Worm (Caenorhabditis elegans): ENCODE data around the gene atp-4.

Gene atp-4

ce11 chrV:6426843-6427242 is at the start of gene atp-4:
Gene atp-4, minus strand, starts transcription at chrV:6427112.
- peak; percentile 53 for TF ChIP-seq ama-1 (optimal IDR thresholded peaks at IDR 0.05)
- no peak for TF ChIP-seq ceh-16 (tag; optimal IDR thresholded peaks at IDR 0.05)
- no peak for TF ChIP-seq nhr-237 (tag; optimal IDR thresholded peaks at IDR 0.05)

ce11 chrV:6476026-6476425 is 49.1 kb upstream of the atp-4 start:
- TF ChIP-seq pha-4 (tag; optimal IDR thresholded peaks at IDR 0.05) (peak; percentile 52), skn-1 (tag; optimal IDR thresholded peaks at IDR 0.05) (peak; percentile 39), elt-2 (tag; optimal IDR thresholded peaks at IDR 0.05) (peak; percentile 87), elt-1 (tag; optimal IDR thresholded peaks at IDR 0.05) (no peak), unc-39 (tag; optimal IDR thresholded peaks at IDR 0.05) (no peak), lin-39 (tag; optimal IDR thresholded peaks at IDR 0.05) (no peak), pqm-1 (tag; optimal IDR thresholded peaks at IDR 0.05) (peak; percentile 76)

- no peak for TF ChIP-seq hmg-11 (tag; optimal IDR thresholded peaks at IDR 0.05)
- peak; percentile 56 for TF ChIP-seq elt-1 (tag; optimal IDR thresholded peaks at IDR 0.05)
Observed at ce11 chrV:6471208-6471607, 44.3 kb upstream of the atp-4 start.

ce11 chrV:6467676-6468075 is 40.8 kb upstream of the atp-4 start:
- TF ChIP-seq ceh-28 (tag; optimal IDR thresholded peaks at IDR 0.05) (no peak), fos-1 (tag; optimal IDR thresholded peaks at IDR 0.05) (no peak), egl-5 (tag; optimal IDR thresholded peaks at IDR 0.05) (peak; percentile 14)

ce11 chrV:6464765-6465164 is 37.9 kb upstream of the atp-4 start, which contains the start of gene unc-83:
Gene unc-83, plus strand, starts transcription at chrV:6465065.
- TF ChIP-seq R02D3.7 (tag; optimal IDR thresholded peaks at IDR 0.05) (no peak), daf-12 (tag; optimal IDR thresholded peaks at IDR 0.05) (no peak), aly-2 (tag; optimal IDR thresholded peaks at IDR 0.05) (no peak)

ce11 chrV:6464238-6464637 is 37.3 kb upstream of the atp-4 start:
- TF ChIP-seq snpc-4 (tag; optimal IDR thresholded peaks at IDR 0.05) (no peak), elt-1 (tag; optimal IDR thresholded peaks at IDR 0.05) (no peak), pqm-1 (tag; optimal IDR thresholded peaks at IDR 0.05) (no peak), tbx-2 (tag; optimal IDR thresholded peaks at IDR 0.05) (no peak), hmg-11 (tag; optimal IDR thresholded peaks at IDR 0.05) (no peak), nhr-12 (tag; optimal IDR thresholded peaks at IDR 0.05) (no peak), elt-3 (tag; optimal IDR thresholded peaks at IDR 0.05) (no peak), skn-1 (tag; optimal IDR thresholded peaks at IDR 0.05) (no peak), jun-1 (tag; optimal IDR thresholded peaks at IDR 0.05) (no peak)

- TF ChIP-seq egl-5 (tag; optimal IDR thresholded peaks at IDR 0.05) (no peak), nhr-25 (tag; optimal IDR thresholded peaks at IDR 0.05) (no peak), elt-2 (tag; optimal IDR thresholded peaks at IDR 0.05) (peak; percentile 63), pha-4 (tag; optimal IDR thresholded peaks at IDR 0.05) (peak; percentile 14), mdl-1 (tag; optimal IDR thresholded peaks at IDR 0.05) (no peak), nhr-77 (tag; optimal IDR thresholded peaks at IDR 0.05) (no peak)
Observed at ce11 chrV:6462606-6463005, 35.7 kb upstream of the atp-4 start.

ce11 chrV:6461250-6461649 is 34.3 kb upstream of the atp-4 start:
- no peak for TF ChIP-seq sea-2 (GFP tag; optimal IDR thresholded peaks at IDR 0.05)
- TF ChIP-seq daf-12 (tag; optimal IDR thresholded peaks at IDR 0.05) = no peak
- peak; percentile 3 for TF ChIP-seq pqm-1 (tag; optimal IDR thresholded peaks at IDR 0.05)
- peak; percentile 15 for TF ChIP-seq elt-2 (tag; optimal IDR thresholded peaks at IDR 0.05)
- TF ChIP-seq nhr-28 (tag; optimal IDR thresholded peaks at IDR 0.05) = no peak
